Worm (Caenorhabditis elegans): ENCODE measurements around the gene pmp-2.
A peak's percentile ranks its signal among the peaks of the same experiment; 100 is the strongest.

The pmp-2 gene

DNA sequence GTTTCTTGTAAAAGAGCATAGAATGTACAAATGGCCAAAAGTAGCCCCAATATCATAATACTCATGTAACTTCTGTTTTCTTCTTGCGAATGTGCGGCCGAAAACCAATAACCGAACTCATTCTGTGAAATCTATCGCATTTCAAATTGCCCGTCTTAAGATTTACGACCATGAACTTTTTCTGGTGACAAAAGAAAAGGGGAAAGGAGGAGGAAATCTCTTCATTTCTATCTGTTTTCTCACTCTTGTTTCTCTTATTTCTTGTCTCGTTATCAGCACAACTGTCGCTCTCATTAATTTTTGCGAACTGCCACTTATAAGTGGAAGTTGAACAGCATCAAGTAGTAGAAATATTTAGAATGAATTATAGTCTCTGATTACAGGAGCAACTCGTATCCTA is 46.5 kb downstream of the pmp-2 start:
- peak; percentile 83 for TF ChIP-seq lin-14 (GFP tag; optimal IDR thresholded peaks at IDR 0.05)
- TF ChIP-seq nhr-85 (tag) = peak; percentile 82
- TF ChIP-seq C34B4.2 (tag; optimal IDR thresholded peaks at IDR 0.05) = no peak
- TF ChIP-seq C16A3.4 (tag; optimal IDR thresholded peaks at IDR 0.05) = no peak
- no peak for TF ChIP-seq sox-4 (tag; optimal IDR thresholded peaks at IDR 0.05)
- TF ChIP-seq elt-3 (tag; optimal IDR thresholded peaks at IDR 0.05) = peak in 2 of 6 experiments; percentile 25 to 53
- peak; percentile 25 for TF ChIP-seq mep-1 (tag; optimal IDR thresholded peaks at IDR 0.05)
- no peak for TF ChIP-seq zip-4 (GFP tag; optimal IDR thresholded peaks at IDR 0.05)
- TF ChIP-seq isw-1 (GFP tag; IDR thresholded peaks at IDR 0.05) = no peak
- peak; percentile 40 for TF ChIP-seq nhr-20 (tag; optimal IDR thresholded peaks at IDR 0.05)
- no peak for TF ChIP-seq mef-2 (tag; optimal IDR thresholded peaks at IDR 0.05)
- no peak for TF ChIP-seq vab-15 (tag; optimal IDR thresholded peaks at IDR 0.05)
- no peak for TF ChIP-seq egl-13 (tag; optimal IDR thresholded peaks at IDR 0.05)
- peak; percentile 68 for TF ChIP-seq nhr-71 (tag; optimal IDR thresholded peaks at IDR 0.05)
- peak; percentile 18 for TF ChIP-seq snu-23 (GFP tag; optimal IDR thresholded peaks at IDR 0.05)
- TF ChIP-seq mab-9 (GFP tag; IDR thresholded peaks at IDR 0.05) = no peak
- no peak for TF ChIP-seq F16B12.6 (tag; optimal IDR thresholded peaks at IDR 0.05)
- TF ChIP-seq rnt-1 (tag; optimal IDR thresholded peaks at IDR 0.05) = peak; percentile 54
- TF ChIP-seq lsy-2 (tag; optimal IDR thresholded peaks at IDR 0.05) = peak in 1 of 2 experiments; percentile 52
- TF ChIP-seq blmp-1 (tag; optimal IDR thresholded peaks at IDR 0.05) = peak; percentile 95
- TF ChIP-seq nhr-47 (tag; optimal IDR thresholded peaks at IDR 0.05) = no peak
- no peak for TF ChIP-seq fkh-8 (tag; optimal IDR thresholded peaks at IDR 0.05)
- peak; percentile 19; the same call in 1 of the 2 replicates for TF ChIP-seq nhr-19 (GFP tag; conservative IDR thresholded peaks at IDR 0.05)
- TF ChIP-seq alr-1 (tag; optimal IDR thresholded peaks at IDR 0.05; ENCODE audit: borderline replicate concordance) = no peak

ce11 chrII:6840663-6841062 is 46.9 kb downstream of the pmp-2 start:
- TF ChIP-seq ceh-63 (GFP tag; optimal IDR thresholded peaks at IDR 0.05) = no peak
- TF ChIP-seq hpl-2 (GFP tag; optimal IDR thresholded peaks at IDR 0.05) = no peak
- TF ChIP-seq tbx-2 (tag; optimal IDR thresholded peaks at IDR 0.05) = no peak
- no peak for TF ChIP-seq lin-15B (tag; optimal IDR thresholded peaks at IDR 0.05)
- TF ChIP-seq lin-35 (GFP tag; optimal IDR thresholded peaks at IDR 0.05) = no peak
- TF ChIP-seq ztf-4 (tag; optimal IDR thresholded peaks at IDR 0.05) = no peak
- TF ChIP-seq alr-1 (tag; optimal IDR thresholded peaks at IDR 0.05; ENCODE audit: borderline replicate concordance) = no peak

- TF ChIP-seq vab-15 (tag; optimal IDR thresholded peaks at IDR 0.05) (no peak), nhr-85 (tag) (peak; percentile 93), swsn-7 (tag; optimal IDR thresholded peaks at IDR 0.05) (peak; percentile 41), nhr-20 (tag; optimal IDR thresholded peaks at IDR 0.05) (peak; percentile 87), pqm-1 (tag; optimal IDR thresholded peaks at IDR 0.05) (no peak), ceh-82 (tag; optimal IDR thresholded peaks at IDR 0.05) (peak in 1 of 3 experiments; percentile 23), nhr-28 (tag; optimal IDR thresholded peaks at IDR 0.05) (no peak), jun-1 (tag; optimal IDR thresholded peaks at IDR 0.05) (no peak), zag-1 (tag; optimal IDR thresholded peaks at IDR 0.05) (no peak), lin-14 (GFP tag; optimal IDR thresholded peaks at IDR 0.05) (peak; percentile 90), snu-23 (GFP tag; optimal IDR thresholded peaks at IDR 0.05) (peak; percentile 74), blmp-1 (tag; optimal IDR thresholded peaks at IDR 0.05) (peak; percentile 49), ceh-8 (GFP tag; optimal IDR thresholded peaks at IDR 0.05) (peak; percentile 4), C34B4.2 (tag; optimal IDR thresholded peaks at IDR 0.05) (no peak), elt-2 (tag; optimal IDR thresholded peaks at IDR 0.05) (no peak), nhr-47 (tag; optimal IDR thresholded peaks at IDR 0.05) (peak; percentile 66), mdl-1 (tag; optimal IDR thresholded peaks at IDR 0.05) (peak in 1 of 2 experiments; percentile 47), grh-1 (GFP tag; IDR thresholded peaks at IDR 0.05) (no peak), lin-35 (GFP tag; optimal IDR thresholded peaks at IDR 0.05) (peak; percentile 14 to 46), C16A3.4 (tag; optimal IDR thresholded peaks at IDR 0.05) (no peak), lin-39 (tag; optimal IDR thresholded peaks at IDR 0.05) (no peak), rnt-1 (tag; optimal IDR thresholded peaks at IDR 0.05) (peak; percentile 67), hpl-2 (GFP tag; optimal IDR thresholded peaks at IDR 0.05) (no peak), fkh-10 (GFP tag; optimal IDR thresholded peaks at IDR 0.05) (no peak), unc-30 (tag; optimal IDR thresholded peaks at IDR 0.05) (no peak), fkh-4 (tag; optimal IDR thresholded peaks at IDR 0.05; ENCODE audit: borderline replicate concordance) (no peak), ztf-11 (tag; optimal IDR thresholded peaks at IDR 0.05) (peak in 1 of 2 experiments; percentile 30), irx-1 (tag; optimal IDR thresholded peaks at IDR 0.05) (peak; percentile 68), mep-1 (tag; optimal IDR thresholded peaks at IDR 0.05) (peak; percentile 24), mef-2 (tag; optimal IDR thresholded peaks at IDR 0.05) (peak; percentile 31), isw-1 (GFP tag; IDR thresholded peaks at IDR 0.05) (no peak), unc-62 (GFP tag; optimal IDR thresholded peaks at IDR 0.05) (no peak)
Measured at ce11 chrII:6838977-6839376, 48.6 kb downstream of the pmp-2 start.
